Worm (Caenorhabditis elegans) whole organism, L1 larva: ENCODE data around the gene T10H10.2.
A peak's percentile ranks its signal among the peaks of the same experiment; 100 is the strongest.

Experiments
- C04F5.9 ChIP-seq: sonication (generic microtip); optimal IDR thresholded peaks from 2 replicates; lab custom pipeline; 2016; ENCODE audit warnings: missing genetic modification characterization, missing compliant biosample characterization
- C16A3.4 ChIP-seq: fragments of 150-350 bp; optimal IDR thresholded peaks from 2 replicates; lab custom pipeline; 2014; ENCODE audit warnings: missing biosample characterization, missing genetic modification characterization
- Y116A8C.19 ChIP-seq: sonication (generic microtip); optimal IDR thresholded peaks from 2 replicates; lab custom pipeline; 2016; ENCODE audit warnings: missing compliant biosample characterization, missing genetic modification characterization, borderline replicate concordance
- aha-1 ChIP-seq: fragments of 150-350 bp; optimal IDR thresholded peaks from 2 replicates; lab custom pipeline; 2014; ENCODE audit warnings: missing biosample characterization, missing genetic modification characterization
- ceh-63 ChIP-seq: fragments of 200-800 bp; sonication (Bioruptor generic); optimal IDR thresholded peaks from 2 replicates; lab custom pipeline; 2018; ENCODE audit warnings: mild to moderate bottlenecking, missing genetic modification characterization, missing compliant biosample characterization
- ceh-8 ChIP-seq: fragments of 200-800 bp; sonication (Bioruptor generic); optimal IDR thresholded peaks from 2 replicates; lab custom pipeline; 2018; ENCODE audit warnings: mild to moderate bottlenecking, missing genetic modification characterization, moderate library complexity, missing compliant biosample characterization
- ceh-82 ChIP-seq, 3 experiments: fragments of 150-350 bp in 1 of 3; sonication (generic microtip) in 2 of 3; optimal IDR thresholded peaks; 2 replicates each; lab custom pipeline; 2014 to 2017; ENCODE audit warnings: missing biosample characterization in 3 of 3, missing genetic modification characterization in 3 of 3
- ceh-88 ChIP-seq: fragments of 200-800 bp; sonication (Bioruptor generic); IDR thresholded peaks from 2 replicates; pipeline ENCODE4 v1.3.6; 2022; ENCODE audit warnings: missing genetic modification characterization, missing compliant biosample characterization
- ceh-90 ChIP-seq: sonication (generic microtip); optimal IDR thresholded peaks from 2 replicates; lab custom pipeline; 2016; ENCODE audit warnings: missing genetic modification characterization, missing compliant biosample characterization
- ces-1 ChIP-seq: fragments of 150-350 bp; optimal IDR thresholded peaks from 2 replicates; lab custom pipeline; 2014; ENCODE audit warnings: missing biosample characterization, missing genetic modification reagents, missing genetic modification characterization
- efl-1 ChIP-seq, 4 experiments: fragments of 150-350 bp; optimal IDR thresholded peaks in 3 of 4; peaks in 1 of 4; 1 replicate in 1 of 4; 2 replicates in 3 of 4; lab custom pipeline; 2014; ENCODE audit warnings: missing biosample characterization in 2 of 4, missing genetic modification characterization in 2 of 4, missing genetic modification reagents in 2 of 4
- elt-2 ChIP-seq: sonication (generic microtip); optimal IDR thresholded peaks from 2 replicates; lab custom pipeline; 2016; ENCODE audit warnings: missing genetic modification characterization, mild to moderate bottlenecking, inconsistent platforms, missing compliant biosample characterization, missing genetic modification reagents
- elt-3 ChIP-seq, 6 experiments: fragments of 150-350 bp in 1 of 6; sonication (generic microtip); optimal IDR thresholded peaks; 2 replicates each; lab custom pipeline; 2017 to 2018; ENCODE audit warnings: missing biosample characterization in 6 of 6, missing genetic modification characterization in 6 of 6, inconsistent platforms in 1 of 6
- ets-5 ChIP-seq: fragments of 200-800 bp; sonication (Bioruptor generic); IDR thresholded peaks from 2 replicates; pipeline ENCODE4 v1.3.6; 2022; ENCODE audit warnings: missing genetic modification characterization, missing compliant biosample characterization
- fkh-8 ChIP-seq: sonication (generic microtip); optimal IDR thresholded peaks from 2 replicates; lab custom pipeline; 2016; ENCODE audit warnings: mild to moderate bottlenecking, missing genetic modification characterization, missing compliant biosample characterization
- grh-1 ChIP-seq: fragments of 200-800 bp; sonication (Bioruptor generic); IDR thresholded peaks from 2 replicates; pipeline ENCODE4 v1.3.6; 2022; ENCODE audit warnings: missing genetic modification reagents, missing genetic modification characterization, missing compliant biosample characterization
- hlh-4 ChIP-seq: sonication (generic microtip); optimal IDR thresholded peaks from 2 replicates; lab custom pipeline; 2016; ENCODE audit warnings: mild to moderate bottlenecking, missing genetic modification characterization, missing compliant biosample characterization
- hpl-2 ChIP-seq: fragments of 150-350 bp; optimal IDR thresholded peaks from 2 replicates; lab custom pipeline; 2014; ENCODE audit warnings: missing biosample characterization, missing genetic modification reagents, missing genetic modification characterization
- irx-1 ChIP-seq: sonication (generic microtip); optimal IDR thresholded peaks from 2 replicates; lab custom pipeline; 2016; ENCODE audit warnings: missing genetic modification characterization, missing compliant biosample characterization
- isw-1 ChIP-seq: fragments of 200-800 bp; sonication (Bioruptor generic); IDR thresholded peaks from 2 replicates; pipeline ENCODE4 v1.3.6; 2022; ENCODE audit warnings: missing genetic modification characterization, missing compliant biosample characterization
- jun-1 ChIP-seq: fragments of 150-350 bp; optimal IDR thresholded peaks from 2 replicates; lab custom pipeline; 2014; ENCODE audit warnings: missing biosample characterization, missing genetic modification reagents, missing genetic modification characterization
- lin-13 ChIP-seq: fragments of 150-350 bp; optimal IDR thresholded peaks from 2 replicates; lab custom pipeline; 2014; ENCODE audit warnings: missing biosample characterization, missing genetic modification reagents, missing genetic modification characterization
- lin-15B ChIP-seq: fragments of 150-350 bp; sonication (generic microtip); optimal IDR thresholded peaks from 3 replicates; lab custom pipeline; 2014; ENCODE audit warnings: missing biosample characterization, missing genetic modification characterization
- lin-35 ChIP-seq, 2 experiments: fragments of 150-350 bp; optimal IDR thresholded peaks; 2 replicates each; lab custom pipeline; 2014; ENCODE audit warnings: missing biosample characterization in 2 of 2, missing genetic modification characterization in 2 of 2, missing genetic modification reagents in 2 of 2
- lin-39 ChIP-seq: fragments of 150-350 bp; optimal IDR thresholded peaks from 2 replicates; lab custom pipeline; 2014; ENCODE audit warnings: missing biosample characterization, missing genetic modification reagents, missing genetic modification characterization
- lir-3 ChIP-seq: sonication (generic microtip); optimal IDR thresholded peaks from 2 replicates; lab custom pipeline; 2016; ENCODE audit warnings: mild to moderate bottlenecking, missing genetic modification characterization, moderate library complexity, missing compliant biosample characterization; ENCODE audit not compliant: poor library complexity
- mdl-1 ChIP-seq, 2 experiments: fragments of 150-350 bp; optimal IDR thresholded peaks; 2 replicates each; lab custom pipeline; 2014 to 2017; ENCODE audit warnings: missing biosample characterization in 2 of 2, missing genetic modification characterization in 2 of 2, inconsistent platforms in 1 of 2
- mef-2 ChIP-seq: fragments of 150-350 bp; optimal IDR thresholded peaks from 2 replicates; lab custom pipeline; 2014; ENCODE audit warnings: missing biosample characterization, missing genetic modification characterization
- nhr-11 ChIP-seq: fragments of 150-350 bp; optimal IDR thresholded peaks from 2 replicates; lab custom pipeline; 2014; ENCODE audit warnings: missing biosample characterization, missing genetic modification characterization
- nhr-20 ChIP-seq: sonication (generic microtip); optimal IDR thresholded peaks from 2 replicates; lab custom pipeline; 2016; ENCODE audit warnings: mild to moderate bottlenecking, missing genetic modification characterization, missing compliant biosample characterization
- nhr-237 ChIP-seq: fragments of 150-350 bp; optimal IDR thresholded peaks from 2 replicates; lab custom pipeline; 2014; ENCODE audit warnings: missing biosample characterization, missing genetic modification characterization
- nhr-28 ChIP-seq: fragments of 150-350 bp; optimal IDR thresholded peaks from 2 replicates; lab custom pipeline; 2014; ENCODE audit warnings: missing biosample characterization, missing genetic modification characterization
- nhr-71 ChIP-seq: sonication (generic microtip); optimal IDR thresholded peaks from 2 replicates; lab custom pipeline; 2016; ENCODE audit warnings: mild to moderate bottlenecking, missing genetic modification characterization, moderate library complexity, missing compliant biosample characterization
- nhr-76 ChIP-seq: sonication (generic microtip); optimal IDR thresholded peaks from 2 replicates; lab custom pipeline; 2017; ENCODE audit warnings: missing biosample characterization, missing genetic modification characterization
- nhr-84 ChIP-seq: sonication (generic microtip); optimal IDR thresholded peaks from 2 replicates; lab custom pipeline; 2017; ENCODE audit warnings: missing biosample characterization, missing genetic modification characterization
- nhr-85 ChIP-seq: sonication (generic microtip); peaks from one replicate; lab custom pipeline; 2016; ENCODE audit warnings: missing genetic modification characterization, inconsistent platforms, missing compliant biosample characterization
- pag-3 ChIP-seq: sonication (generic microtip); optimal IDR thresholded peaks from 2 replicates; lab custom pipeline; 2017; ENCODE audit warnings: missing genetic modification characterization, mild to moderate bottlenecking, missing compliant biosample characterization, antibody characterized with exemption, borderline replicate concordance; ENCODE audit not compliant: insufficient read depth
- pax-3 ChIP-seq: fragments of 200-800 bp; sonication (Bioruptor generic); optimal IDR thresholded peaks from 2 replicates; lab custom pipeline; 2018; ENCODE audit warnings: mild to moderate bottlenecking, missing genetic modification characterization, moderate library complexity, missing compliant biosample characterization
- rnt-1 ChIP-seq: sonication (generic microtip); optimal IDR thresholded peaks from 2 replicates; lab custom pipeline; 2016; ENCODE audit warnings: mild to moderate bottlenecking, missing genetic modification characterization, moderate library complexity, missing compliant biosample characterization
- snpc-4 ChIP-seq: fragments of 150-350 bp; optimal IDR thresholded peaks from 2 replicates; lab custom pipeline; 2014; ENCODE audit warnings: missing biosample characterization, missing genetic modification characterization
- sox-4 ChIP-seq: sonication (generic microtip); optimal IDR thresholded peaks from 2 replicates; lab custom pipeline; 2016; ENCODE audit warnings: missing genetic modification characterization, missing compliant biosample characterization
- sptf-1 ChIP-seq: fragments of 150-350 bp; optimal IDR thresholded peaks from 2 replicates; lab custom pipeline; 2014; ENCODE audit warnings: missing biosample characterization, missing genetic modification characterization
- sup-37 ChIP-seq: fragments of 200-800 bp; sonication (Bioruptor generic); optimal IDR thresholded peaks from 2 replicates; lab custom pipeline; 2018; ENCODE audit warnings: mild to moderate bottlenecking, missing genetic modification characterization, missing compliant biosample characterization
- swsn-7 ChIP-seq: sonication (generic microtip); optimal IDR thresholded peaks from 2 replicates; lab custom pipeline; 2016; ENCODE audit warnings: missing genetic modification characterization, missing compliant biosample characterization
- tbx-2 ChIP-seq: sonication (generic microtip); optimal IDR thresholded peaks from 2 replicates; lab custom pipeline; 2016; ENCODE audit warnings: missing genetic modification characterization, missing compliant biosample characterization
- unc-130 ChIP-seq: fragments of 150-350 bp; optimal IDR thresholded peaks from 2 replicates; lab custom pipeline; 2017; ENCODE audit warnings: missing biosample characterization, missing genetic modification characterization, inconsistent platforms
- unc-62 ChIP-seq: fragments of 150-350 bp; optimal IDR thresholded peaks from 2 replicates; lab custom pipeline; 2014; ENCODE audit warnings: missing biosample characterization, missing genetic modification reagents, missing genetic modification characterization
- unc-98 ChIP-seq: fragments of 200-800 bp; sonication (Bioruptor generic); IDR thresholded peaks from 2 replicates; pipeline ENCODE4 v1.3.6; 2022; ENCODE audit warnings: missing genetic modification characterization, missing compliant biosample characterization
- vab-15 ChIP-seq: sonication (generic microtip); optimal IDR thresholded peaks from 2 replicates; lab custom pipeline; 2017; ENCODE audit warnings: missing genotype, mild to moderate bottlenecking, missing genetic modification characterization, missing compliant biosample characterization
- xbp-1 ChIP-seq: sonication (generic microtip); optimal IDR thresholded peaks from 2 replicates; lab custom pipeline; 2016; ENCODE audit warnings: missing genetic modification characterization, missing compliant biosample characterization
- zag-1 ChIP-seq: fragments of 150-350 bp; optimal IDR thresholded peaks from 2 replicates; lab custom pipeline; 2014; ENCODE audit warnings: missing biosample characterization, missing genetic modification characterization
- zip-4 ChIP-seq: fragments of 200-800 bp; sonication (Bioruptor generic); optimal IDR thresholded peaks from 2 replicates; lab custom pipeline; 2018; ENCODE audit warnings: mild to moderate bottlenecking, missing genetic modification characterization, moderate library complexity, missing compliant biosample characterization
- ztf-11 ChIP-seq, 2 experiments: sonication (generic microtip); optimal IDR thresholded peaks; 2 replicates each; lab custom pipeline; 2016 to 2017; ENCODE audit warnings: missing genetic modification characterization in 2 of 2, missing biosample characterization in 1 of 2, missing compliant biosample characterization in 1 of 2

T10H10.2 gene

ce11 chrX:2321758-2322157, 27.2 kb downstream of the T10H10.2 start (continued):
- TF ChIP-seq isw-1 (no peak), nhr-85 (tag; lab: Kevin White, UChicago) (no peak), rnt-1 (tag; lab: Kevin White, UChicago) (peak; percentile 68), sox-4 (no peak), ceh-90 (no peak), ces-1 (GFP tag; lab: Kevin White, UChicago) (no peak), nhr-28 (tag; lab: Kevin White, UChicago) (no peak), lin-35 (GFP tag; optimal IDR thresholded peaks at IDR 0.05; lab: Kevin White, UChicago) (no peak), nhr-76 (tag; lab: Kevin White, UChicago) (no peak), pag-3 (tag; lab: Kevin White, UChicago) (no peak), jun-1 (tag; lab: Kevin White, UChicago) (no peak), hlh-4 (tag; lab: Kevin White, UChicago) (no peak), nhr-84 (tag; lab: Kevin White, UChicago) (no peak), xbp-1 (tag; lab: Kevin White, UChicago) (no peak), zip-4 (GFP tag; lab: Kevin White, UChicago) (peak; percentile 5), vab-15 (tag; lab: Kevin White, UChicago) (peak; percentile 28), snpc-4 (no peak), ceh-88 (GFP tag; lab: Robert Waterston, UW) (no peak), Y116A8C.19 (tag; lab: Kevin White, UChicago) (no peak), aha-1 (tag; lab: Kevin White, UChicago) (no peak), elt-2 (no peak), nhr-11 (tag; lab: Kevin White, UChicago) (no peak), fkh-8 (peak; percentile 82), unc-98 (GFP tag; lab: Robert Waterston, UW) (no peak), efl-1 (optimal IDR thresholded peaks at IDR 0.05; lab: Kevin White, UChicago) (no peak), efl-1 (GFP tag; optimal IDR thresholded peaks at IDR 0.05 in 1 of 2; lab: Kevin White, UChicago) (no peak), tbx-2 (tag; lab: Kevin White, UChicago) (no peak), ceh-8 (GFP tag; lab: Kevin White, UChicago) (peak; percentile 60), elt-3 (tag; optimal IDR thresholded peaks at IDR 0.05; lab: Kevin White, UChicago) (no peak), ceh-82 (tag; optimal IDR thresholded peaks at IDR 0.05; lab: Kevin White, UChicago) (no peak), ceh-63 (GFP tag; lab: Kevin White, UChicago) (no peak), lin-39 (tag; lab: Kevin White, UChicago) (no peak), mef-2 (tag; lab: Kevin White, UChicago) (no peak), pax-3 (tag; lab: Kevin White, UChicago) (peak; percentile 53), lir-3 (tag; lab: Kevin White, UChicago) (no peak), ztf-11 (tag; optimal IDR thresholded peaks at IDR 0.05; lab: Kevin White, UChicago) (peak in 1 of 2 experiments; percentile 28), irx-1 (tag; lab: Kevin White, UChicago) (peak; percentile 37), hpl-2 (GFP tag; lab: Kevin White, UChicago) (no peak), unc-130 (peak; percentile 34), grh-1 (no peak), nhr-71 (peak; percentile 44), C16A3.4 (tag; lab: Kevin White, UChicago) (no peak), zag-1 (tag; lab: Kevin White, UChicago) (no peak), sup-37 (no peak), swsn-7 (tag; lab: Kevin White, UChicago) (peak; percentile 6), unc-62 (GFP tag; lab: Kevin White, UChicago) (no peak), mdl-1 (tag; optimal IDR thresholded peaks at IDR 0.05; lab: Kevin White, UChicago) (peak in 1 of 2 experiments; percentile 67), lin-13 (GFP tag; lab: Kevin White, UChicago) (no peak), nhr-20 (tag; lab: Kevin White, UChicago) (peak; percentile 23), sptf-1 (tag; lab: Kevin White, UChicago) (no peak), ets-5 (GFP tag; lab: Robert Waterston, UW) (no peak), lin-15B (no peak), C04F5.9 (tag; lab: Kevin White, UChicago) (no peak), nhr-237 (no peak)
